Worm (Caenorhabditis elegans): ENCODE data around the gene F38B6.6.

ce11 chrX:6635173-6635572 is 54.7 kb downstream of the F38B6.6 start, which contains the start of gene aexr-1:
- TF ChIP-seq fkh-10 (GFP tag; optimal IDR thresholded peaks at IDR 0.05) (no peak), ets-4 (tag; optimal IDR thresholded peaks at IDR 0.05) (no peak), odd-2 (tag; optimal IDR thresholded peaks at IDR 0.05) (no peak), nhr-11 (tag; optimal IDR thresholded peaks at IDR 0.05) (no peak), ceh-19 (GFP tag; optimal IDR thresholded peaks at IDR 0.05) (no peak), ama-1 (optimal IDR thresholded peaks at IDR 0.05) (no peak), pha-4 (tag; optimal IDR thresholded peaks at IDR 0.05) (no peak), sdc-2 (tag; optimal IDR thresholded peaks at IDR 0.05) (no peak), ceh-48 (tag; optimal IDR thresholded peaks at IDR 0.05) (no peak), unc-55 (GFP tag; optimal IDR thresholded peaks at IDR 0.05) (no peak), hlh-15 (tag; optimal IDR thresholded peaks at IDR 0.05) (no peak), hlh-13 (GFP tag; optimal IDR thresholded peaks at IDR 0.05) (no peak)

Data from whole organism, late embryonic.